Fruit fly (Drosophila melanogaster): ENCODE results near the gene eEF1gamma.

- TF ChIP-seq insv (optimal IDR thresholded peaks at IDR 0.05) (no peak), psq (optimal IDR thresholded peaks at IDR 0.05) (no peak), Sin3A (optimal IDR thresholded peaks at IDR 0.05) (no peak), h (optimal IDR thresholded peaks at IDR 0.05) (no peak), ttk (optimal IDR thresholded peaks at IDR 0.05) (no peak)
Observed at dm6 chr3R:29268062-29268461, 48.1 kb downstream of the eEF1gamma start.
